Fruit fly (Drosophila melanogaster) whole organism, embryonic: Measurements from ENCODE around the gene Gr32a.

Experiments used
- B-H2 ChIP-seq: fragments of 200-800 bp; sonication (Bioruptor generic); optimal IDR thresholded peaks from 2 replicates; lab custom pipeline; 2018; ENCODE audit warnings: missing biosample characterization, mild to moderate bottlenecking, missing genetic modification characterization
- BtbVII ChIP-seq: fragments of 200-800 bp; sonication (Bioruptor generic); optimal IDR thresholded peaks from 3 replicates; lab custom pipeline; 2017; ENCODE audit warnings: missing biosample characterization, mild to moderate bottlenecking, missing genetic modification characterization
- Bteb2 ChIP-seq: fragments of 200-800 bp; sonication (Bioruptor generic); optimal IDR thresholded peaks from 2 replicates; lab custom pipeline; 2016; ENCODE audit warnings: missing biosample characterization, missing genetic modification characterization
- CG10321 ChIP-seq: fragments of 200-800 bp; sonication (Bioruptor generic); IDR thresholded peaks from 2 replicates; pipeline ENCODE4 v1.3.6; 2022; ENCODE audit warnings: missing biosample characterization, missing genetic modification characterization
- CG12155 ChIP-seq: fragments of 200-800 bp; sonication (Bioruptor generic); optimal IDR thresholded peaks from 3 replicates; lab custom pipeline; 2016; ENCODE audit warnings: missing biosample characterization, missing genetic modification characterization
- CG12769 ChIP-seq: fragments of 200-800 bp; sonication (Bioruptor generic); optimal IDR thresholded peaks from 2 replicates; lab custom pipeline; 2019; ENCODE audit warnings: missing biosample characterization, mild to moderate bottlenecking, missing genetic modification characterization, moderate library complexity
- CG13123 ChIP-seq: fragments of 200-800 bp; sonication (Bioruptor generic); optimal IDR thresholded peaks from 2 replicates; lab custom pipeline; 2016; ENCODE audit warnings: missing biosample characterization, missing genetic modification characterization
- CG13624 ChIP-seq: fragments of 200-800 bp; sonication (Bioruptor generic); optimal IDR thresholded peaks from 2 replicates; lab custom pipeline; 2016; ENCODE audit warnings: missing biosample characterization, missing genetic modification characterization
- CG17361 ChIP-seq: fragments of 200-800 bp; sonication (Bioruptor generic); IDR thresholded peaks from 3 replicates; pipeline ENCODE4 v1.3.6; 2022; ENCODE audit warnings: missing biosample characterization, missing genetic modification characterization
- CG2120 ChIP-seq: fragments of 200-800 bp; sonication (Bioruptor generic); optimal IDR thresholded peaks from 3 replicates; lab custom pipeline; 2016; ENCODE audit warnings: missing biosample characterization, missing genetic modification characterization
- CG2202 ChIP-seq: fragments of 200-800 bp; sonication (Bioruptor generic); optimal IDR thresholded peaks from 2 replicates; lab custom pipeline; 2018; ENCODE audit warnings: missing biosample characterization, mild to moderate bottlenecking, missing genetic modification characterization
- CG31365 ChIP-seq: fragments of 200-800 bp; sonication (Bioruptor generic); optimal IDR thresholded peaks from 2 replicates; lab custom pipeline; 2018; ENCODE audit warnings: missing biosample characterization, mild to moderate bottlenecking, missing genetic modification characterization
- CG31388 ChIP-seq: fragments of 200-800 bp; sonication (Bioruptor generic); optimal IDR thresholded peaks from 2 replicates; lab custom pipeline; 2016; ENCODE audit warnings: missing biosample characterization, missing genetic modification characterization
- CG32767 ChIP-seq: fragments of 200-800 bp; sonication (Bioruptor generic); IDR thresholded peaks from 2 replicates; pipeline ENCODE4 v1.3.6; 2022; ENCODE audit warnings: missing biosample characterization, missing genetic modification characterization
- CG33557 ChIP-seq: fragments of 200-800 bp; sonication (Bioruptor generic); optimal IDR thresholded peaks from 2 replicates; lab custom pipeline; 2019; ENCODE audit warnings: missing biosample characterization, mild to moderate bottlenecking, missing genetic modification characterization, moderate library complexity
- CG6689 ChIP-seq: fragments of 200-800 bp; sonication (Bioruptor generic); IDR thresholded peaks from 2 replicates; pipeline ENCODE4 v1.3.6; 2022; ENCODE audit warnings: missing biosample characterization, missing genetic modification characterization
- CG6813 ChIP-seq: fragments of 200-800 bp; sonication (Bioruptor generic); optimal IDR thresholded peaks from 2 replicates; lab custom pipeline; 2017; ENCODE audit warnings: missing biosample characterization, missing genetic modification characterization, mild to moderate bottlenecking, moderate library complexity, missing genetic modification reagents
- CG8388 ChIP-seq: fragments of 200-800 bp; sonication (Bioruptor generic); optimal IDR thresholded peaks from 2 replicates; lab custom pipeline; 2019; ENCODE audit warnings: missing biosample characterization, mild to moderate bottlenecking, missing genetic modification characterization, moderate library complexity
- CG8944 ChIP-seq: fragments of 200-800 bp; sonication (Bioruptor generic); optimal IDR thresholded peaks from 3 replicates; lab custom pipeline; 2016; ENCODE audit warnings: missing biosample characterization, missing genetic modification characterization
- CG9609 ChIP-seq: fragments of 200-800 bp; sonication (Bioruptor generic); optimal IDR thresholded peaks from 3 replicates; lab custom pipeline; 2016; ENCODE audit warnings: missing biosample characterization, missing genetic modification characterization
- CG9797 ChIP-seq: fragments of 200-800 bp; sonication (Bioruptor generic); optimal IDR thresholded peaks from 3 replicates; lab custom pipeline; 2018; ENCODE audit warnings: missing biosample characterization, mild to moderate bottlenecking, missing genetic modification characterization
- CTCF ChIP-seq: fragments of 200-800 bp; sonication (Bioruptor generic); optimal IDR thresholded peaks from 2 replicates; lab custom pipeline; 2017; ENCODE audit warnings: missing biosample characterization, mild to moderate bottlenecking, missing genetic modification characterization, moderate library complexity
- Camta ChIP-seq: fragments of 200-800 bp; sonication (Bioruptor generic); optimal IDR thresholded peaks from 2 replicates; lab custom pipeline; 2016; ENCODE audit warnings: missing biosample characterization, missing genetic modification characterization
- Dfd ChIP-seq, 2 experiments: fragments of >200 bp; optimal IDR thresholded peaks; 2 replicates each; lab custom pipeline; 2017; ENCODE audit warnings: missing biosample characterization in 2 of 2, missing genetic modification characterization in 2 of 2
- Hmr ChIP-seq: fragments of 200-800 bp; sonication (Bioruptor generic); optimal IDR thresholded peaks from 3 replicates; lab custom pipeline; 2017; ENCODE audit warnings: mild to moderate bottlenecking, missing biosample characterization, missing genetic modification reagents, missing genetic modification characterization
- Kr ChIP-seq: fragments of 200-800 bp; sonication (Bioruptor generic); optimal IDR thresholded peaks from 2 replicates; lab custom pipeline; 2017; ENCODE audit warnings: missing biosample characterization, mild to moderate bottlenecking, missing genetic modification characterization
- Neu2 ChIP-seq: fragments of 200-800 bp; sonication (Bioruptor generic); optimal IDR thresholded peaks from 3 replicates; lab custom pipeline; 2016; ENCODE audit warnings: missing biosample characterization, missing genetic modification characterization, borderline replicate concordance
- Optix ChIP-seq: fragments of 200-800 bp; sonication (Bioruptor generic); IDR thresholded peaks from 3 replicates; pipeline ENCODE4 v1.3.6; 2022; ENCODE audit warnings: missing biosample characterization, missing genetic modification characterization
- Poxn ChIP-seq: fragments of 200-800 bp; sonication (Bioruptor generic); IDR thresholded peaks from 2 replicates; pipeline ENCODE4 v1.3.6; 2022; ENCODE audit warnings: missing biosample characterization, missing genetic modification characterization
- Ravus ChIP-seq: fragments of 200-800 bp; sonication (Bioruptor generic); IDR thresholded peaks from 2 replicates; pipeline ENCODE4 v1.3.6; 2022; ENCODE audit warnings: missing biosample characterization, missing genetic modification characterization
- Xbp1 ChIP-seq: fragments of 200-800 bp; sonication (Bioruptor generic); optimal IDR thresholded peaks from 3 replicates; lab custom pipeline; 2016; ENCODE audit warnings: missing biosample characterization, mild to moderate bottlenecking, missing genetic modification characterization
- bab2 ChIP-seq: fragments of 200-800 bp; sonication (Bioruptor generic); optimal IDR thresholded peaks from 2 replicates; lab custom pipeline; 2016; ENCODE audit warnings: missing biosample characterization, missing genetic modification characterization
- br ChIP-seq: fragments of >200 bp; optimal IDR thresholded peaks from 2 replicates; lab custom pipeline; 2017
- cg ChIP-seq: fragments of 200-800 bp; sonication (Bioruptor generic); optimal IDR thresholded peaks from 3 replicates; lab custom pipeline; 2019; ENCODE audit warnings: missing biosample characterization, mild to moderate bottlenecking, missing genetic modification characterization, moderate library complexity
- crc ChIP-seq: fragments of 200-800 bp; sonication (Bioruptor generic); optimal IDR thresholded peaks from 2 replicates; lab custom pipeline; 2016; ENCODE audit warnings: missing biosample characterization, missing genetic modification characterization
- croc ChIP-seq: fragments of 200-800 bp; sonication (Bioruptor generic); conservative IDR thresholded peaks from 3 replicates; pipeline ENCODE4 v1.3.6; 2022; ENCODE audit warnings: missing biosample characterization, missing genetic modification characterization
- danr ChIP-seq: fragments of 200-800 bp; sonication (Bioruptor generic); IDR thresholded peaks from 2 replicates; pipeline ENCODE4 v1.3.6; 2022; ENCODE audit warnings: missing biosample characterization, missing genetic modification characterization
- dm ChIP-seq: fragments of 200-800 bp; sonication (Bioruptor generic); optimal IDR thresholded peaks from 3 replicates; lab custom pipeline; 2016; ENCODE audit warnings: missing biosample characterization, missing genetic modification characterization
- eve ChIP-seq, 2 experiments: fragments of >200 bp; optimal IDR thresholded peaks; 2 replicates each; lab custom pipeline; 2017; ENCODE audit warnings: missing biosample characterization in 2 of 2, missing genetic modification characterization in 2 of 2
- fd96Cb ChIP-seq: fragments of 200-800 bp; sonication (Bioruptor generic); optimal IDR thresholded peaks from 2 replicates; lab custom pipeline; 2018; ENCODE audit warnings: missing biosample characterization, mild to moderate bottlenecking, missing genetic modification characterization, moderate library complexity
- inv ChIP-seq: fragments of 200-800 bp; sonication (Bioruptor generic); IDR thresholded peaks from 2 replicates; pipeline ENCODE4 v1.3.6; 2022; ENCODE audit warnings: missing biosample characterization, missing genetic modification characterization; ENCODE audit not compliant: partially characterized antibody
- kah ChIP-seq: fragments of 200-800 bp; sonication (Bioruptor generic); optimal IDR thresholded peaks from 2 replicates; lab custom pipeline; 2018; ENCODE audit warnings: missing biosample characterization, mild to moderate bottlenecking, missing genetic modification characterization
- klu ChIP-seq: fragments of 200-800 bp; sonication (Bioruptor generic); IDR thresholded peaks from 2 replicates; pipeline ENCODE4 v1.3.6; 2022; ENCODE audit warnings: missing biosample characterization, missing genetic modification characterization
- pb ChIP-seq: fragments of 200-800 bp; sonication (Bioruptor generic); optimal IDR thresholded peaks from 3 replicates; lab custom pipeline; 2016; ENCODE audit warnings: missing biosample characterization, missing genetic modification characterization
- ranshi ChIP-seq: fragments of 200-800 bp; sonication (Bioruptor generic); IDR thresholded peaks from 2 replicates; pipeline ENCODE4 v1.3.6; 2022; ENCODE audit warnings: missing biosample characterization, missing genetic modification characterization
- run ChIP-seq: fragments of 200-800 bp; sonication (Bioruptor generic); optimal IDR thresholded peaks from 3 replicates; lab custom pipeline; 2018; ENCODE audit warnings: missing biosample characterization, mild to moderate bottlenecking, missing genetic modification characterization
- sima ChIP-seq: fragments of 200-800 bp; sonication (Bioruptor generic); optimal IDR thresholded peaks from 2 replicates; lab custom pipeline; 2016; ENCODE audit warnings: missing biosample characterization, missing genetic modification characterization
- sisA ChIP-seq: fragments of 200-800 bp; sonication (Bioruptor generic); IDR thresholded peaks from 2 replicates; pipeline ENCODE4 v1.3.6; 2022; ENCODE audit warnings: missing biosample characterization, missing genetic modification characterization
- sna ChIP-seq: fragments of 200-800 bp; sonication (Bioruptor generic); IDR thresholded peaks from 2 replicates; pipeline ENCODE4 v1.3.6; 2022; ENCODE audit warnings: missing biosample characterization, missing genetic modification characterization; ENCODE audit not compliant: partially characterized antibody
- sr ChIP-seq: fragments of 200-800 bp; sonication (Bioruptor generic); IDR thresholded peaks from 3 replicates; pipeline ENCODE4 v1.3.6; 2022; ENCODE audit warnings: missing biosample characterization, missing genetic modification characterization
- tna ChIP-seq: fragments of 200-800 bp; sonication (Bioruptor generic); IDR thresholded peaks from 2 replicates; pipeline ENCODE4 v1.3.6; 2022; ENCODE audit warnings: missing biosample characterization, missing genetic modification characterization; ENCODE audit not compliant: partially characterized antibody
- unc-4 ChIP-seq: fragments of 200-800 bp; sonication (Bioruptor generic); IDR thresholded peaks from 2 replicates; pipeline ENCODE4 v1.3.6; 2022; ENCODE audit warnings: missing biosample characterization, missing genetic modification characterization; ENCODE audit not compliant: partially characterized antibody

Gene Gr32a

dm6 chr2L:11113011-11113528 lies 744 bp upstream of the Gr32a start, which contains the start of gene Idua (continued):
- no peak for TF ChIP-seq eve (GFP tag; optimal IDR thresholded peaks at IDR 0.05; lab: Kevin White, UChicago)
- no peak for TF ChIP-seq CG10321 (GFP tag; lab: Robert Waterston, UW)
- no peak for TF ChIP-seq Dfd (GFP tag; optimal IDR thresholded peaks at IDR 0.05; lab: Kevin White, UChicago)
- peak; percentile 41; the same call in 1 of the 2 replicates for TF ChIP-seq sisA (GFP tag; lab: Robert Waterston, UW)
- no peak for TF ChIP-seq CG8388 (GFP tag; lab: Kevin White, UChicago)
- peak; percentile 74 for TF ChIP-seq CG6813 (GFP tag; lab: Kevin White, UChicago)
- TF ChIP-seq Hmr (GFP tag; lab: Kevin White, UChicago), result peak; percentile 91
- no peak for TF ChIP-seq CG13123 (GFP tag; lab: Kevin White, UChicago)
- TF ChIP-seq Xbp1, result peak; percentile 61
- 0 out of 2 replicates have a peak, but pooled peaks have one; percentile 18 for TF ChIP-seq ranshi (GFP tag; lab: Robert Waterston, UW)
- TF ChIP-seq bab2, result peak; percentile 34
- no peak for TF ChIP-seq Neu2
- TF ChIP-seq CG32767, result peak; percentile 41; the same call in 1 of the 2 replicates
- no peak for TF ChIP-seq sr (GFP tag; lab: Robert Waterston, UW)
- no peak for TF ChIP-seq CG33557 (GFP tag; lab: Kevin White, UChicago)
- no peak for TF ChIP-seq CG12769 (tag; lab: Kevin White, UChicago)
- TF ChIP-seq danr, result no peak
- TF ChIP-seq Bteb2 (GFP tag; lab: Kevin White, UChicago), result peak; percentile 26
- TF ChIP-seq CG2120 (GFP tag; lab: Kevin White, UChicago), result peak; percentile 79
- TF ChIP-seq CG9609 (GFP tag; lab: Kevin White, UChicago), result no peak
- no peak for TF ChIP-seq CG31365 (tag; lab: Kevin White, UChicago)
- TF ChIP-seq CG8944, result peak; percentile 15
- TF ChIP-seq run (tag; lab: Kevin White, UChicago), result peak; percentile 29
- TF ChIP-seq Kr (GFP tag; lab: Kevin White, UChicago), result no peak
- TF ChIP-seq tna (GFP tag; lab: Robert Waterston, UW), result no peak
- no peak for TF ChIP-seq inv (GFP tag; lab: Robert Waterston, UW)
- no peak for TF ChIP-seq cg
- peak; percentile 12 for TF ChIP-seq kah (GFP tag; lab: Kevin White, UChicago)
- TF ChIP-seq croc, result peak; percentile 60; the same call in 2 of the 3 replicates
- TF ChIP-seq Camta, result no peak
- TF ChIP-seq dm (GFP tag; lab: Kevin White, UChicago), result no peak
- no peak for TF ChIP-seq Ravus (GFP tag; lab: Robert Waterston, UW)
- peak; percentile 74 for TF ChIP-seq CG6689 (GFP tag; lab: Robert Waterston, UW)
- peak; percentile 71 for TF ChIP-seq fd96Cb
- TF ChIP-seq CG13624, result no peak
- peak; percentile 12 for TF ChIP-seq CG31388 (GFP tag; lab: Kevin White, UChicago)
- TF ChIP-seq CTCF, result no peak
- TF ChIP-seq CG2202, result peak; percentile 13
- no peak for TF ChIP-seq pb (GFP tag; lab: Kevin White, UChicago)
- TF ChIP-seq BtbVII (GFP tag; lab: Kevin White, UChicago), result peak; percentile 80
- no peak for TF ChIP-seq Poxn (GFP tag; lab: Robert Waterston, UW)
- no peak for TF ChIP-seq CG9797
- no peak for TF ChIP-seq br (lab: Kevin White, UChicago)
- TF ChIP-seq Optix (GFP tag; lab: Robert Waterston, UW), result no peak
- no peak for TF ChIP-seq crc (GFP tag; lab: Kevin White, UChicago)
- peak; percentile 44; the same call in 1 of the 2 replicates for TF ChIP-seq klu (GFP tag; lab: Robert Waterston, UW)
- TF ChIP-seq unc-4 (GFP tag; lab: Robert Waterston, UW), result no peak
- TF ChIP-seq CG17361 (GFP tag; lab: Robert Waterston, UW), result no peak
- TF ChIP-seq sima (GFP tag; lab: Kevin White, UChicago), result no peak
- TF ChIP-seq B-H2, result peak; percentile 57
- peak; percentile 36 for TF ChIP-seq CG12155 (GFP tag; lab: Kevin White, UChicago)
- no peak for TF ChIP-seq sna
